Worm (Caenorhabditis elegans) whole organism, late embryonic: Measurements from ENCODE around the gene Y43F8C.5.

Experiments
- F13H6.1 ChIP-seq: sonication (generic microtip); optimal IDR thresholded peaks from 2 replicates; lab custom pipeline; 2016; ENCODE audit warnings: missing genetic modification characterization, missing compliant biosample characterization
- Y22D7AL.16 ChIP-seq: sonication (generic microtip); optimal IDR thresholded peaks from 2 replicates; lab custom pipeline; 2016; ENCODE audit warnings: missing genetic modification characterization, missing compliant biosample characterization
- ama-1 ChIP-seq: fragments of 150-350 bp; optimal IDR thresholded peaks from 2 replicates; lab custom pipeline; 2014
- elt-2 ChIP-seq: sonication (generic microtip); optimal IDR thresholded peaks from 2 replicates; lab custom pipeline; 2016; ENCODE audit warnings: missing genetic modification reagents, missing genetic modification characterization, missing compliant biosample characterization
- gmeb-2 ChIP-seq: sonication (generic microtip); optimal IDR thresholded peaks from 2 replicates; lab custom pipeline; 2016; ENCODE audit warnings: missing genetic modification characterization, inconsistent platforms, missing compliant biosample characterization
- hlh-15 ChIP-seq: sonication (generic microtip); optimal IDR thresholded peaks from 2 replicates; lab custom pipeline; 2016; ENCODE audit warnings: missing genetic modification characterization, missing compliant biosample characterization
- lin-11 ChIP-seq: fragments of 200-800 bp; sonication (Bioruptor generic); optimal IDR thresholded peaks from 2 replicates; lab custom pipeline; 2018; ENCODE audit warnings: mild to moderate bottlenecking, missing genetic modification characterization, missing compliant biosample characterization
- madf-2 ChIP-seq: sonication (generic microtip); optimal IDR thresholded peaks from 2 replicates; lab custom pipeline; 2017; ENCODE audit warnings: missing genetic modification characterization, missing compliant biosample characterization
- pha-4 ChIP-seq: fragments of 150-350 bp; optimal IDR thresholded peaks from 2 replicates; lab custom pipeline; 2018; ENCODE audit warnings: missing biosample characterization, missing genetic modification reagents, missing genetic modification characterization
- rnt-1 ChIP-seq: sonication (generic microtip); optimal IDR thresholded peaks from 2 replicates; lab custom pipeline; 2016; ENCODE audit warnings: missing genetic modification characterization, missing compliant biosample characterization
- sox-4 ChIP-seq: sonication (generic microtip); optimal IDR thresholded peaks from 2 replicates; lab custom pipeline; 2017; ENCODE audit warnings: mild to moderate bottlenecking, missing genetic modification characterization, inconsistent platforms, missing compliant biosample characterization
- tbx-2 ChIP-seq: sonication (generic microtip); optimal IDR thresholded peaks from 2 replicates; lab custom pipeline; 2016; ENCODE audit warnings: missing genetic modification characterization, missing compliant biosample characterization
- unc-86 ChIP-seq: sonication (generic microtip); optimal IDR thresholded peaks from 2 replicates; lab custom pipeline; 2016; ENCODE audit warnings: missing genetic modification characterization, missing compliant biosample characterization

ce11 chrV:19632948-19633347, 502 bp upstream of the Y43F8C.5 start:
- TF ChIP-seq elt-2 (tag; lab: Kevin White, UChicago) (no peak), tbx-2 (tag; lab: Kevin White, UChicago) (no peak), hlh-15 (tag; lab: Kevin White, UChicago) (no peak), pha-4 (tag; lab: Kevin White, UChicago) (no peak), sox-4 (tag; lab: Kevin White, UChicago) (no peak), rnt-1 (tag; lab: Kevin White, UChicago) (no peak), unc-86 (tag; lab: Kevin White, UChicago) (no peak), ama-1 (no peak), gmeb-2 (tag; lab: Kevin White, UChicago) (no peak), Y22D7AL.16 (no peak), lin-11 (no peak), F13H6.1 (tag; lab: Kevin White, UChicago) (no peak), madf-2 (no peak)
